Fruit fly (Drosophila melanogaster): ENCODE data around the gene CG14414.
A peak's percentile ranks its signal among the peaks of the same experiment; 100 is the strongest.

The CG14414 gene

DNA sequence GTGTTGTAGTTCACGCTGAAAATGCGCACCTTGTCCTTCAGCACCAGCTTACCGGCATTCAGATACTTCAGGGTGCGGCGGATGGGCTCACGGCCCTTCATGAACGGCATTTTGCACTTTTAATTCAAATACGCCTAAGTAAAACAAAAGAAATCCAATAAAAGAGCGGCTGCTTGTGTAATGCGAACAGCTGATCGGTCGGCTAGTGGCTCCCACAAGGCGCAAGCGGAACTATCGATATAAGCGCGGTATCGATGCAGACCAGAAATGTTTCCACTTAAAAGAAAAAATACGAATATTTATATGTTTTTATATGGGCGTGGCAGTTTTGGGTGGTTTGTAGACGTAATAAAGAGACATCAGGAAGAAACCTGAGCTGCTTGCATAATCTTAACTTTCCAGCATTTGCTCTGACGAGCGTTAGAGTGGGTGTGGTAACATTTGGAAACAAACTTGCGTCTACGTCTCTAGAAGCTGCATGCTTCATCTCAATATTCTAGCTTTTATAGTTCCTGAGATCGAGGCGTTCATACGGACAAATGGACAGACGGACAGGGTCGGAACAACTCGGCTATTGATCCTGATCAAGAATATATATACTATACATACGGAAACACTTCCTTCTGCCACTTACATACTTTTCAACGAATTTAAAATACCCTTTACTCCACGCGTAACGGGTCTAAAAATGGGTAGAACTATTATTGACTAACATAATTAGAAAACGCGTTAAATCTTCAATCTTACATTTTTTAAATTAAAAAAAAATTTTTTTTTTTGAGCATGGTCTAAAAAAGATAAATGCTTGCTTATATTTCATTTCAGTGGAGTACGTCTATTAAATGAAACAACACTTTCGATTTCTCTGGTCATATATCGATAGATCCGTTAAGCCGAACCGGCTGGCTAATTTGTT lies 2.6 kb downstream of the CG14414 start, which contains the start of the genes mRpS25 and nmdyn-D6 (continued):
- TF ChIP-seq CG2120 (GFP tag; optimal IDR thresholded peaks at IDR 0.05) (peak; percentile 43), HLH3B (GFP tag; IDR thresholded peaks at IDR 0.05) (no peak), CG4424 (GFP tag; optimal IDR thresholded peaks at IDR 0.05) (peak; percentile 38), grau (tag; optimal IDR thresholded peaks at IDR 0.05) (peak; percentile 27), CG12659 (GFP tag; optimal IDR thresholded peaks at IDR 0.05) (no peak), chif (GFP tag; optimal IDR thresholded peaks at IDR 0.05) (peak in 1 of 2 experiments; percentile 44), Hsf (GFP tag; optimal IDR thresholded peaks at IDR 0.05) (peak; percentile 44), CG32532 (GFP tag; IDR thresholded peaks at IDR 0.05) (peak; percentile 58), nmo (GFP tag; optimal IDR thresholded peaks at IDR 0.05) (peak; percentile 61), D (optimal IDR thresholded peaks at IDR 0.05) (no peak), D (GFP tag; optimal IDR thresholded peaks at IDR 0.05) (peak; percentile 12), bcd (GFP tag; optimal IDR thresholded peaks at IDR 0.05) (peak; percentile 22), zfh2 (GFP tag; optimal IDR thresholded peaks at IDR 0.05) (peak; percentile 36), CG34224 (GFP tag; IDR thresholded peaks at IDR 0.05; ENCODE audit: partially characterized antibody) (peak; percentile 47; the same call in 1 of the 3 replicates), Mrtf (GFP tag; IDR thresholded peaks at IDR 0.05) (peak; percentile 39; the same call in 1 of the 3 replicates), tna (GFP tag; IDR thresholded peaks at IDR 0.05; ENCODE audit: partially characterized antibody) (0 out of 2 replicates have a peak, but pooled peaks have one; percentile 24), CG13287 (GFP tag; IDR thresholded peaks at IDR 0.05; ENCODE audit: partially characterized antibody) (peak; percentile 51), gfzf (GFP tag; optimal IDR thresholded peaks at IDR 0.05) (no peak), CG42726 (GFP tag; IDR thresholded peaks at IDR 0.05; ENCODE audit: partially characterized antibody) (0 out of 2 replicates have a peak, but pooled peaks have one; percentile 9), Ets97D (GFP tag; optimal IDR thresholded peaks at IDR 0.05) (no peak), pum (GFP tag; optimal IDR thresholded peaks at IDR 0.05) (no peak), CG18619 (GFP tag; optimal IDR thresholded peaks at IDR 0.05) (peak; percentile 51), ttk (GFP tag; IDR thresholded peaks at IDR 0.05) (peak; percentile 49; the same call in 1 of the 2 replicates), tio (GFP tag; optimal IDR thresholded peaks at IDR 0.05) (peak; percentile 50), Eip74EF (GFP tag; optimal IDR thresholded peaks at IDR 0.05) (peak in 1 of 2 experiments; percentile 54), CG10979 (tag; optimal IDR thresholded peaks at IDR 0.05) (peak; percentile 3), CG2712 (tag; optimal IDR thresholded peaks at IDR 0.05) (peak; percentile 20), hth (optimal IDR thresholded peaks at IDR 0.05) (no peak), YL-1 (GFP tag; optimal IDR thresholded peaks at IDR 0.05) (no peak), Xbp1 (GFP tag; optimal IDR thresholded peaks at IDR 0.05) (peak; percentile 54), Lhr (GFP tag; optimal IDR thresholded peaks at IDR 0.05) (no peak), CG12744 (GFP tag; optimal IDR thresholded peaks at IDR 0.05) (no peak), dmrt11E (tag; optimal IDR thresholded peaks at IDR 0.05) (peak; percentile 53), Hr39 (optimal IDR thresholded peaks at IDR 0.05) (no peak), mld (GFP tag; IDR thresholded peaks at IDR 0.05; ENCODE audit: partially characterized antibody) (no peak), cato (GFP tag; optimal IDR thresholded peaks at IDR 0.05; ENCODE audit: borderline replicate concordance) (no peak), ato (GFP tag; IDR thresholded peaks at IDR 0.05; ENCODE audit: partially characterized antibody) (peak; percentile 34; the same call in 1 of the 2 replicates), dpn (GFP tag; optimal IDR thresholded peaks at IDR 0.05) (peak; percentile 15 to 39), pzg (GFP tag; optimal IDR thresholded peaks at IDR 0.05) (peak; percentile 13), CG8944 (GFP tag; optimal IDR thresholded peaks at IDR 0.05) (no peak), CG15696 (tag; optimal IDR thresholded peaks at IDR 0.05) (peak; percentile 6), MBD-R2 (GFP tag; IDR thresholded peaks at IDR 0.05) (peak; percentile 65), CG4820 (GFP tag; optimal IDR thresholded peaks at IDR 0.05) (peak; percentile 22), Opbp (GFP tag; IDR thresholded peaks at IDR 0.05; ENCODE audit: partially characterized antibody) (peak; percentile 22; the same call in 1 of the 3 replicates), Pdp1 (GFP tag; optimal IDR thresholded peaks at IDR 0.05) (peak; percentile 14 to 98), CG18764 (GFP tag; optimal IDR thresholded peaks at IDR 0.05) (no peak), Lpt (GFP tag; optimal IDR thresholded peaks at IDR 0.05) (no peak)

Measured in whole organism, embryonic.